Fruit fly (Drosophila melanogaster): Measurements from ENCODE around the gene bcn92.

The bcn92 gene

dm6 chrX:2157929-2158610 is 8.6 kb upstream of the bcn92 start (continued):
- TF ChIP-seq vri (GFP tag; optimal IDR thresholded peaks at IDR 0.05) (no peak), CG11762 (GFP tag; optimal IDR thresholded peaks at IDR 0.05; ENCODE audit: insufficient read depth) (no peak), esn (GFP tag; optimal IDR thresholded peaks at IDR 0.05) (peak; percentile 1), Eip78C (GFP tag) (peak; percentile 22), cyc (GFP tag; optimal IDR thresholded peaks at IDR 0.05) (no peak), Hr38 (GFP tag; optimal IDR thresholded peaks at IDR 0.05) (no peak), eg (GFP tag; IDR thresholded peaks at IDR 0.05) (no peak), Eip93F (GFP tag; optimal IDR thresholded peaks at IDR 0.05) (no peak), CG34406 (GFP tag; optimal IDR thresholded peaks at IDR 0.05) (no peak), salr (GFP tag; optimal IDR thresholded peaks at IDR 0.05) (no peak)

- TF ChIP-seq svp (GFP tag), result peak; percentile 43
- peak; percentile 68 for TF ChIP-seq Eip78C (GFP tag)
- TF ChIP-seq acj6 (GFP tag; optimal IDR thresholded peaks at IDR 0.05), result no peak
- no peak for TF ChIP-seq CG9139 (GFP tag; optimal IDR thresholded peaks at IDR 0.05)
- no peak for TF ChIP-seq CG6792 (GFP tag; optimal IDR thresholded peaks at IDR 0.05)
- no peak for TF ChIP-seq achi (GFP tag; optimal IDR thresholded peaks at IDR 0.05)
- TF ChIP-seq CG7368 (GFP tag; optimal IDR thresholded peaks at IDR 0.05), result no peak
- peak; percentile 22; the same call in 1 of the 2 replicates for TF ChIP-seq CG15336 (GFP tag; IDR thresholded peaks at IDR 0.05)
- no peak for TF ChIP-seq cyc (GFP tag; optimal IDR thresholded peaks at IDR 0.05)
- peak; percentile 21 for TF ChIP-seq vri (GFP tag; optimal IDR thresholded peaks at IDR 0.05)
- TF ChIP-seq CG3919 (GFP tag; optimal IDR thresholded peaks at IDR 0.05), result peak; percentile 39
- no peak for TF ChIP-seq CG6854 (GFP tag; optimal IDR thresholded peaks at IDR 0.05)
- no peak for TF ChIP-seq topi (GFP tag; optimal IDR thresholded peaks at IDR 0.05)
- no peak for TF ChIP-seq Blimp-1 (GFP tag; optimal IDR thresholded peaks at IDR 0.05)
- no peak for TF ChIP-seq Gug (GFP tag; IDR thresholded peaks at IDR 0.05)
- no peak for TF ChIP-seq spab (GFP tag; optimal IDR thresholded peaks at IDR 0.05)
- peak; percentile 42 for TF ChIP-seq esn (GFP tag; optimal IDR thresholded peaks at IDR 0.05)
- no peak for TF ChIP-seq ss (GFP tag; optimal IDR thresholded peaks at IDR 0.05)
- no peak for TF ChIP-seq salr (GFP tag; optimal IDR thresholded peaks at IDR 0.05)
- TF ChIP-seq CG8632 (GFP tag; optimal IDR thresholded peaks at IDR 0.05), result no peak
- TF ChIP-seq Hr38 (GFP tag; optimal IDR thresholded peaks at IDR 0.05), result no peak
- no peak for TF ChIP-seq CG16779 (tag; optimal IDR thresholded peaks at IDR 0.05)
- no peak for TF ChIP-seq Sox15 (GFP tag; optimal IDR thresholded peaks at IDR 0.05)
- TF ChIP-seq eg (GFP tag; IDR thresholded peaks at IDR 0.05), result peak; percentile 28; the same call in 1 of the 3 replicates
- no peak for TF ChIP-seq CG4318 (GFP tag; optimal IDR thresholded peaks at IDR 0.05)
- TF ChIP-seq dac (GFP tag; optimal IDR thresholded peaks at IDR 0.05), result no peak
- peak; percentile 41 for TF ChIP-seq Lpt (GFP tag; optimal IDR thresholded peaks at IDR 0.05)
- TF ChIP-seq CG31627 (GFP tag; optimal IDR thresholded peaks at IDR 0.05), result peak; percentile 27
- TF ChIP-seq Eip75B (GFP tag; optimal IDR thresholded peaks at IDR 0.05), result peak; percentile 31
- TF ChIP-seq pdm3 (GFP tag; optimal IDR thresholded peaks at IDR 0.05), result no peak
- TF ChIP-seq Sox102F (GFP tag; optimal IDR thresholded peaks at IDR 0.05), result no peak
- peak; percentile 60 for TF ChIP-seq CG1621 (tag; optimal IDR thresholded peaks at IDR 0.05)
- no peak for TF ChIP-seq net (GFP tag; optimal IDR thresholded peaks at IDR 0.05)
- no peak for TF ChIP-seq fd59A (GFP tag; optimal IDR thresholded peaks at IDR 0.05)
- peak; percentile 69 for TF ChIP-seq Sox14 (GFP tag; optimal IDR thresholded peaks at IDR 0.05)
- TF ChIP-seq CG32006 (GFP tag; optimal IDR thresholded peaks at IDR 0.05), result peak; percentile 30
- no peak for TF ChIP-seq Smox (GFP tag; optimal IDR thresholded peaks at IDR 0.05)
- peak; percentile 5 for TF ChIP-seq Hr39 (GFP tag; optimal IDR thresholded peaks at IDR 0.05)
- TF ChIP-seq CG6163 (GFP tag; IDR thresholded peaks at IDR 0.05), result 0 out of 3 replicates have a peak, but pooled peaks have one; percentile 38
Observed at dm6 chrX:2155868-2156267, 6.4 kb upstream of the bcn92 start.

All from whole organism, prepupa.